Fruit fly (Drosophila melanogaster) whole organism, embryonic: ENCODE results near the gene Grik.

Experiments used
- CG10462 ChIP-seq: fragments of 200-800 bp; sonication (Bioruptor generic); optimal IDR thresholded peaks from 2 replicates; lab custom pipeline; 2016; ENCODE audit warnings: missing biosample characterization, missing genetic modification characterization
- CG11696 ChIP-seq: fragments of 200-800 bp; sonication (Bioruptor generic); IDR thresholded peaks from 2 replicates; pipeline ENCODE4 v1.3.6; 2022; ENCODE audit warnings: missing biosample characterization, missing genetic modification characterization
- CG12391 ChIP-seq: fragments of 200-800 bp; sonication (Bioruptor generic); optimal IDR thresholded peaks from 3 replicates; lab custom pipeline; 2018; ENCODE audit warnings: missing biosample characterization, mild to moderate bottlenecking, missing genetic modification characterization, moderate library complexity
- CG14050 ChIP-seq: fragments of 200-800 bp; sonication (Bioruptor generic); IDR thresholded peaks from 3 replicates; pipeline ENCODE4 v1.3.6; 2022; ENCODE audit warnings: missing biosample characterization, missing genetic modification characterization
- CG15696 ChIP-seq: fragments of 200-800 bp; sonication (Bioruptor generic); optimal IDR thresholded peaks from 2 replicates; lab custom pipeline; 2019; ENCODE audit warnings: missing biosample characterization, mild to moderate bottlenecking, missing genetic modification characterization, moderate library complexity
- CG16813 ChIP-seq: fragments of 200-800 bp; sonication (Bioruptor generic); IDR thresholded peaks from 3 replicates; pipeline ENCODE4 v1.3.6; 2022; ENCODE audit warnings: missing biosample characterization, missing genetic modification characterization; ENCODE audit not compliant: partially characterized antibody
- CG17802 ChIP-seq: fragments of 200-800 bp; sonication (Bioruptor generic); optimal IDR thresholded peaks from 2 replicates; lab custom pipeline; 2018; ENCODE audit warnings: missing biosample characterization, mild to moderate bottlenecking, missing genetic modification characterization, moderate library complexity
- CG18619 ChIP-seq: fragments of 200-800 bp; sonication (Bioruptor generic); optimal IDR thresholded peaks from 3 replicates; lab custom pipeline; 2017; ENCODE audit warnings: missing biosample characterization, mild to moderate bottlenecking, missing genetic modification characterization
- CG2199 ChIP-seq: fragments of 200-800 bp; sonication (Bioruptor generic); IDR thresholded peaks from 3 replicates; pipeline ENCODE4 v1.3.6; 2022; ENCODE audit warnings: missing biosample characterization, missing genetic modification characterization
- CG4424 ChIP-seq: fragments of 200-800 bp; sonication (Bioruptor generic); optimal IDR thresholded peaks from 3 replicates; lab custom pipeline; 2016; ENCODE audit warnings: missing biosample characterization, missing genetic modification characterization
- CG6765 ChIP-seq: fragments of 200-800 bp; sonication (Bioruptor generic); optimal IDR thresholded peaks from 3 replicates; lab custom pipeline; 2017; ENCODE audit warnings: missing biosample characterization, mild to moderate bottlenecking, missing genetic modification characterization
- CG7786 ChIP-seq: fragments of 200-800 bp; sonication (Bioruptor generic); optimal IDR thresholded peaks from 2 replicates; lab custom pipeline; 2016; ENCODE audit warnings: missing biosample characterization, missing genetic modification characterization
- CG7928 ChIP-seq: fragments of 200-800 bp; sonication (Bioruptor generic); optimal IDR thresholded peaks from 2 replicates; lab custom pipeline; 2017; ENCODE audit warnings: missing biosample characterization, mild to moderate bottlenecking, missing genetic modification characterization
- CG9817 ChIP-seq: fragments of 200-800 bp; sonication (Bioruptor generic); optimal IDR thresholded peaks from 2 replicates; lab custom pipeline; 2018; ENCODE audit warnings: missing biosample characterization, mild to moderate bottlenecking, missing genetic modification characterization, moderate library complexity
- Dip3 ChIP-seq: fragments of 200-800 bp; sonication (Bioruptor generic); optimal IDR thresholded peaks from 3 replicates; lab custom pipeline; 2016; ENCODE audit warnings: missing biosample characterization, missing genetic modification characterization
- Drgx ChIP-seq: fragments of 200-800 bp; sonication (Bioruptor generic); IDR thresholded peaks from 2 replicates; pipeline ENCODE4 v1.3.6; 2022; ENCODE audit warnings: missing biosample characterization, missing genetic modification characterization
- Gsc ChIP-seq: fragments of 200-800 bp; sonication (Bioruptor generic); IDR thresholded peaks from 2 replicates; pipeline ENCODE4 v1.3.6; 2022; ENCODE audit warnings: missing biosample characterization, missing genetic modification characterization
- HLH3B ChIP-seq: fragments of 200-800 bp; sonication (Bioruptor generic); IDR thresholded peaks from 2 replicates; pipeline ENCODE4 v1.3.6; 2022; ENCODE audit warnings: missing biosample characterization, missing genetic modification characterization
- HLH4C ChIP-seq: fragments of 200-800 bp; sonication (Bioruptor generic); IDR thresholded peaks from 3 replicates; pipeline ENCODE4 v1.3.6; 2022; ENCODE audit warnings: missing biosample characterization, missing genetic modification characterization; ENCODE audit not compliant: partially characterized antibody
- Hmx ChIP-seq: fragments of 200-800 bp; sonication (Bioruptor generic); optimal IDR thresholded peaks from 2 replicates; lab custom pipeline; 2016; ENCODE audit warnings: missing biosample characterization, missing genetic modification characterization
- Hr51 ChIP-seq, 2 experiments: fragments of 200-800 bp; sonication (Bioruptor generic); optimal IDR thresholded peaks; 2 replicates in 1 of 2; 3 replicates in 1 of 2; lab custom pipeline; 2016 to 2018; ENCODE audit warnings: missing biosample characterization in 2 of 2, missing genetic modification characterization in 2 of 2, mild to moderate bottlenecking in 1 of 2, moderate library complexity in 1 of 2
- NC2α ChIP-seq: fragments of 200-800 bp; sonication (Bioruptor generic); optimal IDR thresholded peaks from 2 replicates; lab custom pipeline; 2016; ENCODE audit warnings: missing biosample characterization, missing genetic modification characterization
- NFAT ChIP-seq: fragments of 200-800 bp; sonication (Bioruptor generic); IDR thresholded peaks from 2 replicates; pipeline ENCODE4 v1.3.6; 2022; ENCODE audit warnings: missing biosample characterization, missing genetic modification characterization
- Scr ChIP-seq: fragments of 200-800 bp; sonication (Bioruptor generic); IDR thresholded peaks from 2 replicates; pipeline ENCODE4 v1.3.6; 2022; ENCODE audit warnings: missing biosample characterization, missing genetic modification characterization; ENCODE audit not compliant: partially characterized antibody
- Taf1 ChIP-seq: fragments of 200-800 bp; sonication (Bioruptor generic); IDR thresholded peaks from 2 replicates; pipeline ENCODE4 v1.3.6; 2022; ENCODE audit warnings: missing biosample characterization, missing genetic modification characterization
- ac ChIP-seq: fragments of 200-800 bp; sonication (Bioruptor generic); optimal IDR thresholded peaks from 3 replicates; lab custom pipeline; 2017; ENCODE audit warnings: missing biosample characterization, mild to moderate bottlenecking, missing genetic modification characterization
- ash1 ChIP-seq: fragments of 200-800 bp; sonication (Bioruptor generic); optimal IDR thresholded peaks from 2 replicates; lab custom pipeline; 2018; ENCODE audit warnings: missing biosample characterization, mild to moderate bottlenecking, missing genetic modification characterization
- cas ChIP-seq: fragments of 200-800 bp; sonication (Bioruptor generic); IDR thresholded peaks from 2 replicates; pipeline ENCODE4 v1.3.6; 2022; ENCODE audit warnings: missing biosample characterization, missing genetic modification characterization
- cg ChIP-seq: fragments of 200-800 bp; sonication (Bioruptor generic); optimal IDR thresholded peaks from 3 replicates; lab custom pipeline; 2019; ENCODE audit warnings: missing biosample characterization, mild to moderate bottlenecking, missing genetic modification characterization, moderate library complexity
- crp ChIP-seq, 2 experiments: fragments of 200-800 bp; sonication (Bioruptor generic); optimal IDR thresholded peaks; 2 replicates in 1 of 2; 3 replicates in 1 of 2; lab custom pipeline; 2017; ENCODE audit warnings: missing biosample characterization in 2 of 2, missing genetic modification characterization in 2 of 2, mild to moderate bottlenecking in 1 of 2, moderate library complexity in 1 of 2
- danr ChIP-seq: fragments of 200-800 bp; sonication (Bioruptor generic); IDR thresholded peaks from 2 replicates; pipeline ENCODE4 v1.3.6; 2022; ENCODE audit warnings: missing biosample characterization, missing genetic modification characterization
- dimm ChIP-seq: fragments of 200-800 bp; sonication (Bioruptor generic); IDR thresholded peaks from 2 replicates; pipeline ENCODE4 v1.3.6; 2022; ENCODE audit warnings: missing biosample characterization, missing genetic modification characterization
- gsb-n ChIP-seq: fragments of 200-800 bp; sonication (Bioruptor generic); optimal IDR thresholded peaks from 3 replicates; lab custom pipeline; 2018; ENCODE audit warnings: missing biosample characterization, mild to moderate bottlenecking, missing genetic modification characterization
- ham ChIP-seq: fragments of 200-800 bp; sonication (Bioruptor generic); IDR thresholded peaks from 2 replicates; pipeline ENCODE4 v1.3.6; 2022; ENCODE audit warnings: missing biosample characterization, missing genetic modification characterization
- hb ChIP-seq: fragments of 200-800 bp; sonication (Bioruptor generic); IDR thresholded peaks from 3 replicates; pipeline ENCODE4 v1.3.6; 2022; ENCODE audit warnings: missing biosample characterization, missing genetic modification characterization; ENCODE audit not compliant: partially characterized antibody
- hkb ChIP-seq, 2 experiments: fragments of 200-800 bp in 1 of 2; fragments of >200 bp in 1 of 2; sonication (Bioruptor generic) in 1 of 2; IDR thresholded peaks in 1 of 2; optimal IDR thresholded peaks in 1 of 2; 2 replicates each; pipeline versions ENCODE4 v1.3.6 to Lab custom; 2017 to 2022; ENCODE audit warnings: missing biosample characterization in 1 of 2, missing genetic modification characterization in 1 of 2
- jigr1 ChIP-seq: fragments of 200-800 bp; sonication (Bioruptor generic); IDR thresholded peaks from 3 replicates; pipeline ENCODE4 v1.3.6; 2022; ENCODE audit warnings: missing biosample characterization, missing genetic modification characterization
- knrl ChIP-seq: fragments of 200-800 bp; sonication (Bioruptor generic); IDR thresholded peaks from 3 replicates; pipeline ENCODE4 v1.3.6; 2022; ENCODE audit warnings: missing biosample characterization, missing genetic modification characterization; ENCODE audit not compliant: partially characterized antibody
- lab ChIP-seq: fragments of 200-800 bp; sonication (Bioruptor generic); optimal IDR thresholded peaks from 3 replicates; lab custom pipeline; 2017; ENCODE audit warnings: missing biosample characterization, missing genetic modification characterization, mild to moderate bottlenecking, moderate library complexity, missing genetic modification reagents
- lilli ChIP-seq: fragments of 200-800 bp; sonication (Bioruptor generic); optimal IDR thresholded peaks from 3 replicates; lab custom pipeline; 2016; ENCODE audit warnings: missing biosample characterization, missing genetic modification characterization
- maf-S ChIP-seq: fragments of 200-800 bp; sonication (Bioruptor generic); optimal IDR thresholded peaks from 2 replicates; lab custom pipeline; 2016; ENCODE audit warnings: missing biosample characterization, missing genetic modification characterization
- nmo ChIP-seq: fragments of 200-800 bp; sonication (Bioruptor generic); optimal IDR thresholded peaks from 2 replicates; lab custom pipeline; 2018; ENCODE audit warnings: missing biosample characterization, mild to moderate bottlenecking, missing genetic modification characterization, moderate library complexity
- nom ChIP-seq: fragments of 200-800 bp; sonication (Bioruptor generic); optimal IDR thresholded peaks from 2 replicates; lab custom pipeline; 2017; ENCODE audit warnings: missing biosample characterization, missing genetic modification characterization, mild to moderate bottlenecking, moderate library complexity, missing genetic modification reagents
- ranshi ChIP-seq: fragments of 200-800 bp; sonication (Bioruptor generic); IDR thresholded peaks from 2 replicates; pipeline ENCODE4 v1.3.6; 2022; ENCODE audit warnings: missing biosample characterization, missing genetic modification characterization
- schlank ChIP-seq: fragments of 200-800 bp; sonication (Bioruptor generic); optimal IDR thresholded peaks from 2 replicates; lab custom pipeline; 2018; ENCODE audit warnings: missing biosample characterization, mild to moderate bottlenecking, missing genetic modification characterization
- slou ChIP-seq: fragments of 200-800 bp; sonication (Bioruptor generic); optimal IDR thresholded peaks from 3 replicates; lab custom pipeline; 2016; ENCODE audit warnings: missing biosample characterization, missing genetic modification characterization
- vnd ChIP-seq: fragments of 200-800 bp; sonication (Bioruptor generic); IDR thresholded peaks from 3 replicates; pipeline ENCODE4 v1.3.6; 2022; ENCODE audit warnings: missing biosample characterization, missing genetic modification characterization; ENCODE audit not compliant: partially characterized antibody
- vvl ChIP-seq: fragments of 200-800 bp; sonication (Bioruptor generic); IDR thresholded peaks from 2 replicates; pipeline ENCODE4 v1.3.6; 2022; ENCODE audit warnings: missing biosample characterization, missing genetic modification characterization
- zfh1 ChIP-seq: fragments of 200-800 bp; sonication (Bioruptor generic); IDR thresholded peaks from 3 replicates; pipeline ENCODE4 v1.3.6; 2022; ENCODE audit warnings: missing biosample characterization, missing genetic modification characterization
- zfh2 ChIP-seq: fragments of 200-800 bp; sonication (Bioruptor generic); optimal IDR thresholded peaks from 2 replicates; lab custom pipeline; 2016; ENCODE audit warnings: missing biosample characterization, missing genetic modification characterization

The Grik gene

DNA sequence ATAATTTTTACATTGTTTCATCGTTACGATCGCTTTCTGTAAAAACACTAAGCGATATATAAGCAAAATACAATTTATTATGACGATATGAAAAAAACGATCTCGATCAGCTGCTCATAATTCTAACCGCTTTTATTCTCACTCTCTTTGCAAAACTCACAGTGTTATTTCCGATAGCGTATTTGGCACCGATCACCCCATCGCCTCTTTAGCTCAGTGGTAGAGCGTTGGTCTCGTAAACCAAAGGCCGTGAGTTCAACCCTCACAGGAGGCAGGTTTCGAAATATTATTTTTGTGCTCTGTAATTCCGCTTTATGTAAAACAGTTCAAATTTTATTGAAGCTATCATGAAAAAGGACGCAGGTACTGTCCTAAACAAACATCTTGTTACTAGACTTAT is 10.8 kb upstream of the Grik start (continued):
- TF ChIP-seq CG17802 (tag; lab: Kevin White, UChicago), result no peak
- no peak for TF ChIP-seq ash1 (GFP tag; lab: Kevin White, UChicago)
- no peak for TF ChIP-seq Taf1
- no peak for TF ChIP-seq danr (GFP tag; lab: Robert Waterston, UW)
- TF ChIP-seq HLH3B (GFP tag; lab: Robert Waterston, UW), result no peak
- no peak for TF ChIP-seq hkb (optimal IDR thresholded peaks at IDR 0.05; lab: Kevin White, UChicago)
- no peak for TF ChIP-seq hkb (GFP tag; IDR thresholded peaks at IDR 0.05; lab: Robert Waterston, UW)
- TF ChIP-seq Drgx (GFP tag; lab: Robert Waterston, UW), result no peak
- TF ChIP-seq vnd (GFP tag; lab: Robert Waterston, UW), result peak; percentile 47; the same call in 2 of the 3 replicates
- TF ChIP-seq cg (GFP tag; lab: Kevin White, UChicago), result no peak
- TF ChIP-seq slou, result no peak
- TF ChIP-seq CG16813 (GFP tag; lab: Robert Waterston, UW), result peak; percentile 61
- TF ChIP-seq jigr1 (GFP tag; lab: Robert Waterston, UW), result no peak
- TF ChIP-seq ranshi (GFP tag; lab: Robert Waterston, UW), result no peak
- no peak for TF ChIP-seq nom (GFP tag; lab: Kevin White, UChicago)
- TF ChIP-seq CG7786, result no peak
- no peak for TF ChIP-seq CG4424 (GFP tag; lab: Kevin White, UChicago)
- no peak for TF ChIP-seq CG14050 (GFP tag; lab: Robert Waterston, UW)
- no peak for TF ChIP-seq CG11696
- peak; percentile 58 for TF ChIP-seq HLH4C (GFP tag; lab: Robert Waterston, UW)
- TF ChIP-seq CG9817 (tag; lab: Kevin White, UChicago), result no peak
- TF ChIP-seq CG6765 (GFP tag; lab: Kevin White, UChicago), result no peak
- TF ChIP-seq ac (GFP tag; lab: Kevin White, UChicago), result no peak
- no peak for TF ChIP-seq zfh1 (GFP tag; lab: Robert Waterston, UW)
- no peak for TF ChIP-seq gsb-n (tag; lab: Kevin White, UChicago)
- TF ChIP-seq schlank (tag; lab: Kevin White, UChicago), result no peak
- no peak for TF ChIP-seq Hr51 (GFP tag; optimal IDR thresholded peaks at IDR 0.05; lab: Kevin White, UChicago)
- no peak for TF ChIP-seq Dip3 (GFP tag; lab: Kevin White, UChicago)
- TF ChIP-seq maf-S (GFP tag; lab: Kevin White, UChicago), result no peak
- TF ChIP-seq vvl (GFP tag; lab: Robert Waterston, UW), result peak; percentile 8; the same call in 1 of the 2 replicates
- peak; percentile 31; the same call in 2 of the 3 replicates for TF ChIP-seq knrl
- no peak for TF ChIP-seq lilli
- TF ChIP-seq CG10462 (GFP tag; lab: Kevin White, UChicago), result no peak
- no peak for TF ChIP-seq ham (GFP tag; lab: Robert Waterston, UW)
- TF ChIP-seq CG2199 (GFP tag; lab: Robert Waterston, UW), result peak; percentile 65; the same call in 2 of the 3 replicates
- TF ChIP-seq hb, result peak; percentile 48; the same call in 1 of the 3 replicates
- no peak for TF ChIP-seq dimm (GFP tag; lab: Robert Waterston, UW)
- no peak for TF ChIP-seq zfh2 (GFP tag; lab: Kevin White, UChicago)
- no peak for TF ChIP-seq lab (GFP tag; lab: Kevin White, UChicago)
- no peak for TF ChIP-seq Gsc
- peak in 1 of 2 experiments; percentile 35 for TF ChIP-seq crp (GFP tag; optimal IDR thresholded peaks at IDR 0.05; lab: Kevin White, UChicago)
- TF ChIP-seq nmo (GFP tag; lab: Kevin White, UChicago), result no peak
- no peak for TF ChIP-seq CG18619 (GFP tag; lab: Kevin White, UChicago)
- TF ChIP-seq Hmx (GFP tag; lab: Kevin White, UChicago), result no peak
- TF ChIP-seq cas (GFP tag; lab: Robert Waterston, UW), result no peak
- TF ChIP-seq NFAT (GFP tag; lab: Robert Waterston, UW), result no peak
- TF ChIP-seq CG15696 (tag; lab: Kevin White, UChicago), result no peak
- TF ChIP-seq CG7928 (GFP tag; lab: Kevin White, UChicago), result no peak
- peak; percentile 44; the same call in 1 of the 2 replicates for TF ChIP-seq Scr (GFP tag; lab: Robert Waterston, UW)
- TF ChIP-seq NC2α (GFP tag; lab: Kevin White, UChicago), result no peak
- TF ChIP-seq CG12391 (tag; lab: Kevin White, UChicago), result no peak
